Worm (Caenorhabditis elegans) whole organism, midembryonic: ENCODE data around the gene F07A11.4.

Source experiments
- T22C8.4 ChIP-seq: fragments of 200-800 bp; sonication (Bioruptor generic); IDR thresholded peaks from 2 replicates; pipeline ENCODE4 v1.3.6; 2022; ENCODE audit warnings: missing genetic modification characterization, missing compliant biosample characterization
- cog-1 ChIP-seq: sonication (generic microtip); optimal IDR thresholded peaks from 2 replicates; lab custom pipeline; 2016; ENCODE audit warnings: missing genetic modification characterization, missing compliant biosample characterization
- flt-1 ChIP-seq: fragments of 200-800 bp; sonication (Bioruptor generic); IDR thresholded peaks from 2 replicates; pipeline ENCODE4 v1.3.6; 2022; ENCODE audit warnings: missing genetic modification characterization, missing compliant biosample characterization
- klf-2 ChIP-seq: fragments of 200-800 bp; sonication (Bioruptor generic); conservative IDR thresholded peaks from 2 replicates; pipeline ENCODE4 v1.3.6; 2022; ENCODE audit warnings: missing genetic modification reagents, missing genetic modification characterization, missing compliant biosample characterization
- med-1 ChIP-seq: sonication (generic microtip); optimal IDR thresholded peaks from 2 replicates; lab custom pipeline; 2017; ENCODE audit warnings: missing genetic modification characterization, mild to moderate bottlenecking, missing compliant biosample characterization, antibody characterized with exemption, missing genetic modification reagents; ENCODE audit not compliant: insufficient read depth
- ref-1 ChIP-seq: fragments of 200-800 bp; sonication (Bioruptor generic); conservative IDR thresholded peaks from 2 replicates; pipeline ENCODE4 v1.3.6; 2022; ENCODE audit warnings: missing genetic modification reagents, missing genetic modification characterization, missing compliant biosample characterization
- tab-1 ChIP-seq: fragments of 200-800 bp; sonication (Bioruptor generic); IDR thresholded peaks from 2 replicates; pipeline ENCODE4 v1.3.6; 2022; ENCODE audit warnings: missing genetic modification characterization, missing compliant biosample characterization
- ztf-23 ChIP-seq: fragments of 200-800 bp; sonication (Bioruptor generic); IDR thresholded peaks from 2 replicates; pipeline ENCODE4 v1.3.6; 2022; ENCODE audit warnings: missing genetic modification reagents, missing genetic modification characterization, missing compliant biosample characterization
- ztf-29 ChIP-seq: fragments of 200-800 bp; sonication (Bioruptor generic); IDR thresholded peaks from 2 replicates; pipeline ENCODE4 v1.3.6; 2022; ENCODE audit warnings: missing genetic modification reagents, missing genetic modification characterization, missing compliant biosample characterization

The F07A11.4 gene

DNA sequence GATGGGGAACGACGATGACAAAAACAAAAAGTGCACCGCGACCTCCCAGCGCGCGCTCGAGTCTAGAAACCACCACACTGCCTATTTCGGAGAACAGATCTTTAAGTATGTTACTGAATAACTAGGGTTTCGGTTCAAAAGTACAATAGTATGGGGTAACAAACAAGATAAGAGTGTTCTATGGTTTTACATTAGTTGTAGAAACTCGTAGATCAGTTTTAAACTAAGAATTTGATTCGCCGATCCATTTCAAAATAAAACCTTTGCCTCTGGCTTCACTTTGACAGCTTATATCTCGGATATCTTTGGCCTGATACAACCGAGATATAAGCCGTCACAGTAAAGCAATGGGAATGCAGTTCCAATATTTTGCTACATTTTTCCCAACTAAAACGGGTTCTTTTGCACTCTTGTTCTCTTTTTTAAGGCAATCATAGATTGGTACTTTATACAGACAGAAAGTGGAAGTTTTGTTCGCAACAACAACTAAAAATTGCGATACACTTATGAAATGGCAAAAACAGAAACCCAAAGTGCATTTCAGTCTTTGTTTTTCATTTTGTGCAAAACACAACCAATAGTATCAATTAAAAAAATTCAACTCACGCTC is 15.6 kb downstream of the F07A11.4 start:
- 0 out of 2 replicates have a peak, but pooled peaks have one; percentile 21 for TF ChIP-seq ztf-23 (GFP tag; lab: Robert Waterston, UW)
- no peak for TF ChIP-seq flt-1 (GFP tag; lab: Robert Waterston, UW)

DNA sequence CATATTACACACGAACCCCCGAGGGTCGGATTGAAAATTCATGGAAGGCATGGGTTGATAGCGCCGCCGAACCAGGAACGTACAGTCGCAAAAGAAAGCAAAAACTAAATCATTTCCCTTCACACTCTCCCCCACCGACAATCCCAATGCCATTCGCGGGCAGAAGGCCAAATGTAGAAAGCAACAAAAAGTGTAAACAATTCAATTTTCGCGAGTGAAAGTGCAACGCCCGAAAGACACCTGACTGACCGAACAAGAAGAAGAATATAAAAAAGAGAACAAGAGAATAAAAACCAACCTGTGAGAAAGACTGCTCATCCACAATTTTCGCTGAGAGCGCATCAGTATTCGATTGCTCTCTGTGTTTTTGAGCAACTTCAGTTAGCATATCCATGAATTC is 16.9 kb downstream of the F07A11.4 start:
- TF ChIP-seq flt-1 (GFP tag; lab: Robert Waterston, UW), result peak; percentile 29; the same call in 1 of the 2 replicates
- TF ChIP-seq ref-1 (GFP tag; lab: Robert Waterston, UW), result no peak

DNA sequence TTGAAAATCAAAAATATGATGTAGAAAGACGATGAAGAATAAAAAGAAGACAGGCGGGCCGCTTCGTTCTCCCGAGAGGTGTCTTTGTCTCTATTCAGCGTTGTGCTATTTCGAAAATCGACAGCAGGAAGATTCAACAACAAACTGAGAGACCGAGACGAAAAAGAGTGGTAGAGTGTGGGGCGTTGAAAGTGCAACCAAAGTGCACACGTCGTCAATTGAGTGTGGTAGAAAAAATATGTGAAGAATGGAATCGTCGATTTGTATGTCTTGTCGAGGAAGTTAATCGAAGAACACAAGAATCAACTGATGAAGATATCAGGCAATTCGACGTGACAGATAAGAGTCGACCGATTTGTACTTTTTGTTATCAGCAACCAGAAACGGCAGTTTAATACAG is 18.4 kb downstream of the F07A11.4 start:
- TF ChIP-seq ztf-23 (GFP tag; lab: Robert Waterston, UW) (no peak), T22C8.4 (GFP tag; lab: Robert Waterston, UW) (no peak), ref-1 (GFP tag; lab: Robert Waterston, UW) (no peak), ztf-29 (GFP tag; lab: Robert Waterston, UW) (no peak), cog-1 (tag; lab: Kevin White, UChicago) (no peak), med-1 (GFP tag; lab: Kevin White, UChicago) (no peak)

DNA sequence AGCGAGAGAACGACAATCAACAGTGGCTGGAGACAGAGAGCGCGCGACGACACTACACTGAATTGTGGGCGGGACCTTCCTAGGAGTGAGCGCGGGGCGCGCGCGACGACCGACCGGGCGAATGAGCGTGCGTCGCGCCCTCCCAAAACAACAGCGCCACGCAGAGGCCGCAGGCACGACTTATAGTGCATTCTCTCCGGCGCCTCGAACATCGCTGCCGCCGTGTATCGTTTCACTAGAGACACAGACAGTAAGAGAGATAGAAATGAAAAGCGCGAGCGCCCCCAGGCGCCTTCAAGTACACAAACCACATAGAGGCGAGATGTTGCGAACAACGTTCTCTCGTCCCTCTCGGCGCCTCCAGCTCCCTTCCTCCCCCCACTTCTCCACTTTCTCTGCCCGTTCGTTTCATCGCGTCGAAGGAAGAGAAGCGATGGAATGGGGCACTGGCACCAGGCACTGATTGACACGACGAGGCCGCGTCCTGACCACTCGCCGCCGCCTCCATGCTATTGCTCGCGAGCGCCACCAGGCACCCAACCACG is 19.2 kb downstream of the F07A11.4 start:
- TF ChIP-seq flt-1 (GFP tag; lab: Robert Waterston, UW) (peak; percentile 33; the same call in 1 of the 2 replicates), ztf-29 (GFP tag; lab: Robert Waterston, UW) (no peak)

DNA sequence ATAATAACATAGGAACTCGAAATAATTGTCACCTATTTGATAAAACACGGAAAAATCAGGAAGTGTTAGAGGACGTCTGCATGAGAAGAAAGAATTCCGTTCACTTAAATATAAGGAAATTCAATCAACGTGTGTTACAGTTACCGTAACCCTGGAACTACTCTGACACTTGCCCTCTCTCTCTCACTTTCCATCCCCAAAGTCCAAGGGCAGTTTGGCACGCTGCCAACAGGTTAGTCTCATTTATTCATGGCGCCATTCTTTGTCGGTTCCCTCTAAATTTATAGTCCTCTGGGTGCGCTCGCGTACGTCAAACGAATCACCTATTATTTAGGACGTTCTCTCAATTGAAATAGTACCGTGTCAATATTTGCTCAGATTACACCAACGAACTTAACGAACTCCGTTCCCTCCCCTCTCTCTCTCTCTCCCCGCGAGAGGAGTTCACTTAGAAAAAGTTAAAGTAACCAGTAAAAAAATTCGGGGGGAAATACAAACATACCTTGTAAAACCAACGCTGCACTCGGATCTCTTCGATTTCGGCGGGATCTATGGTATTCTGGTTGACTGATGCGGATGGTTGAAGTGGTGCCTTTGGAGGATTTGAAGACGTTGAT is 19.9 kb downstream of the F07A11.4 start:
- TF ChIP-seq cog-1 (tag; lab: Kevin White, UChicago), result no peak

DNA sequence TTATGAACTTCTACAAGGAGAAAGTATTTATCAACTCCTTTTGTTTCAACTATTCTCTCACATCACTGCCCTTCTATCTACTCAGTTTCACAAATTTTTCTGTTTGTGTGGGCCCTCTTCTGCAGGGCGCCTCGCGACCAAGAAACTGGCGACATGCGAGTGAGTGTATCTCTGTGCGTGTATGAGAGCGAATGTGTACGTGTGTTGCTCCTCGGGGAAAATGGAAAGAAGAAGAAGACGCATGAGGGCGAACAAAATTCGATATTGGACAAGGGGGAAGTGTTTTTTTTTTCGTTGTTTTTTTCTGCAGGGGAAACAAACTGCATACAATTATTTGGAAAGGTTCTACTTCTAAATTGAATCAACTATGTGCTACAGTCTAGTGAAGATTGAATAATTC is 20.8 kb downstream of the F07A11.4 start:
- TF ChIP-seq klf-2 (GFP tag; lab: Robert Waterston, UW) (no peak), ztf-29 (GFP tag; lab: Robert Waterston, UW) (no peak), med-1 (GFP tag; lab: Kevin White, UChicago) (no peak), ztf-23 (GFP tag; lab: Robert Waterston, UW) (no peak), tab-1 (GFP tag; lab: Robert Waterston, UW) (no peak), ref-1 (GFP tag; lab: Robert Waterston, UW) (no peak), T22C8.4 (GFP tag; lab: Robert Waterston, UW) (no peak), flt-1 (GFP tag; lab: Robert Waterston, UW) (no peak), cog-1 (tag; lab: Kevin White, UChicago) (no peak)

DNA sequence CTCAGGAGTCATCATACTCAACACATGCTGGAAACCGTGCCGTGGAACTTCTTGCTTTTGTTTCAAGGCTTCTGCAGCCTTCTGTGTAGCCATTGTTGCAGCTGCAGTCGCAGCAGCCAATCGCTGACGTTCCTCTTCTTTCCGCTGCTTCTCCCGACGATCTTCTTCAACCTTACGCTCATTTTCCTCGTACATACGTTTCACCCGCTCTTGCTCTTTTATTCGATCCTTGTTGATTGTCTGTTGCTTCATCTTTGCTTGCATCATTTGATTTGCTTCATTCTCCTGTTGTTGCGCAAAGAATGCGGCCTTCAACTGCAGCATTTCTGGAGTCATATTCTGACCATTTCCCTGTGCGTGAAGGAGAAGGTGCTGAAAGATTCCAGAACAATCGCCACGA is 21.8 kb downstream of the F07A11.4 start:
- TF ChIP-seq ref-1 (GFP tag; lab: Robert Waterston, UW), result no peak
- TF ChIP-seq ztf-23 (GFP tag; lab: Robert Waterston, UW), result no peak
- no peak for TF ChIP-seq med-1 (GFP tag; lab: Kevin White, UChicago)
- no peak for TF ChIP-seq T22C8.4 (GFP tag; lab: Robert Waterston, UW)
- TF ChIP-seq tab-1 (GFP tag; lab: Robert Waterston, UW), result no peak
- TF ChIP-seq ztf-29 (GFP tag; lab: Robert Waterston, UW), result no peak
- TF ChIP-seq flt-1 (GFP tag; lab: Robert Waterston, UW), result no peak
- TF ChIP-seq klf-2 (GFP tag; lab: Robert Waterston, UW), result no peak
- TF ChIP-seq cog-1 (tag; lab: Kevin White, UChicago), result no peak

DNA sequence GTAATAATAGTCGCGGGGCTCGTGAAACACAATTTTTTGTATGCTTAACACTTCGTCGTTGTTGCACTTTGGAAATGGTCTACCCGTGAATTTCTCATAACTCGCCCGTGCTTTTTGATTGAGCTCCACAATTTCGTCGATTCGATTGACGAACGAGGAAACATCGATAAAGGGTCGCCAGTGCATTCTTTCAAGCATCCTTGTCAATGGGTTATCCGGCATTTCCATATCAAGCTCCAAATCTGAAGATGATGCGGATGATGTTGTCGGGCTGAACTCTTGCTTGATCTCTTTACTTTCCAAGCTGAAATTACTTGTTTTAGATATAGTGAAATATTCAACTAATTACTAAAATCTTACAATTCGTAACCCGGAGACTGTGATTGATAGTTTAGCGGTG is 27.1 kb downstream of the F07A11.4 start:
- no peak for TF ChIP-seq ref-1 (GFP tag; lab: Robert Waterston, UW)
- TF ChIP-seq med-1 (GFP tag; lab: Kevin White, UChicago), result no peak
- no peak for TF ChIP-seq ztf-29 (GFP tag; lab: Robert Waterston, UW)
- TF ChIP-seq T22C8.4 (GFP tag; lab: Robert Waterston, UW), result no peak
- TF ChIP-seq klf-2 (GFP tag; lab: Robert Waterston, UW), result no peak
- no peak for TF ChIP-seq tab-1 (GFP tag; lab: Robert Waterston, UW)
- no peak for TF ChIP-seq flt-1 (GFP tag; lab: Robert Waterston, UW)
- TF ChIP-seq ztf-23 (GFP tag; lab: Robert Waterston, UW), result no peak
- no peak for TF ChIP-seq cog-1 (tag; lab: Kevin White, UChicago)

DNA sequence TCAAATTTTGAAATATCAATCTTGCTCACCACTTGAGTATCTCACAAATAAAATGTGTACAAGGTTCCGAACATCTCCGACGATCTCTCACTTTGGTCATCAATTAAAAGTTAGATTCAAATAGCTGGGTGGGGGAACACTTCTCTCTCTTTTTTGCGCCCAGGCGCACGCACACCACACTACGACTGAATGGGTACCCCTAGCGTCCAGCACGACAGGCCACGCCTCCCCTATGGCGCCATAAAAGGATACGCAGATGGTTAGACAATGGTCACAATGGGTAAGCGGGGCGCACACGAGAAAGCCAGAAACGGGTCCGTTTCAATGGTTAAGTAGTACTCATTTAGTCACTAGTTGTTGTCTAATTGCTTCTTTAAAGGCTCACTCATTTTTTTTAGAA is 29.1 kb downstream of the F07A11.4 start:
- no peak for TF ChIP-seq T22C8.4 (GFP tag; lab: Robert Waterston, UW)

DNA sequence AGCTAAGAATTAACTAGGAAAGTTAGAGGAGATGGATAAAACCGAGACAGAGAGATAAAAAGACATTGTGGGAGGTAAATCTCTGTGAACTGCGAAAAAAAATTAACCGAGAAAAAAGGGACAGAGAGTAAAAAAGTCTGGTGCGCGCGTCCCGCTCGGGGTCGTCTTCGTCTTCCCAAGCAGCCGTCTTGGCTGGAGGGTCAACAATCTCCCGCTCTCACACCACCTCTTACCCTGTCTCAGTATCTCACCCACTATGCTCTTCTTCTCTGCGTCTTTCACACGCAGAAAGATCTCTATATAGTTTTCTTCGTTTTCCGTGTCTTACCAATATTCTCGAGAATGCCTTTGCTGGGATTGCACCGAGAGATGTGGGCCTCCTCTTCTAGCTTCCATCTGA is 31.9 kb downstream of the F07A11.4 start:
- TF ChIP-seq ztf-23 (GFP tag; lab: Robert Waterston, UW) (no peak), ref-1 (GFP tag; lab: Robert Waterston, UW) (0 out of 2 replicates have a peak, but pooled peaks have one; percentile 6)

DNA sequence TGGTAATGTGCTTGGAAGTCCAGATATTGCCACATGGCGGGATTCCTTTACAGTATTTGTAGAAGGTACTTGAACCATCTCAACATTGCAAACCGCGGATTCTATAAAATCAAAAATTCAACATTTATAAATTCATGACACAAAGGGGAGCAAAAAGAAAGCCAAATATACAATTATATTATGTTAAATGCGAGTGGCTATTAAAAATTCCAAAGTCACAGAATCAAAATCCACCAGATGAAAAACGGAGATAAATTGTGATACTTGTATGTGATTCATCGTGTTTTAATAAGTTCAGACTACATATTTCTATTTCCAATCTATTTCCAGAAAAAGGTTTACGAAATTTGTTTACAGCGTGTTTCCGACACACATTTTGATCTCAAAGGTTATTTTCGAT is 32.7 kb downstream of the F07A11.4 start, which contains the start of gene din-1:
din-1 (minus strand) TSS at position 101 of the 400 bp plus-strand sequence.
- TF ChIP-seq T22C8.4 (GFP tag; lab: Robert Waterston, UW) (no peak), tab-1 (GFP tag; lab: Robert Waterston, UW) (no peak), ref-1 (GFP tag; lab: Robert Waterston, UW) (no peak), ztf-23 (GFP tag; lab: Robert Waterston, UW) (no peak), flt-1 (GFP tag; lab: Robert Waterston, UW) (no peak), ztf-29 (GFP tag; lab: Robert Waterston, UW) (no peak), klf-2 (GFP tag; lab: Robert Waterston, UW) (no peak), cog-1 (tag; lab: Kevin White, UChicago) (no peak), med-1 (GFP tag; lab: Kevin White, UChicago) (no peak)
